Fruit fly (Drosophila melanogaster): ENCODE measurements around the gene Msp300.

Msp300 gene

dm6 chr2L:5229735-5230347 lies 129.2 kb downstream of the Msp300 start (continued):
- TF ChIP-seq Hmr (GFP tag; optimal IDR thresholded peaks at IDR 0.05) (no peak), CG13894 (tag; optimal IDR thresholded peaks at IDR 0.05) (peak; percentile 51), chinmo (GFP tag; IDR thresholded peaks at IDR 0.05; ENCODE audit: partially characterized antibody) (0 out of 4 replicates have a peak, but pooled peaks have one; percentile 60), eve (GFP tag; optimal IDR thresholded peaks at IDR 0.05) (peak in 1 of 2 experiments; percentile 44), CG12769 (tag; optimal IDR thresholded peaks at IDR 0.05) (peak; percentile 5), gcm (GFP tag; optimal IDR thresholded peaks at IDR 0.05) (no peak), unpg (GFP tag; optimal IDR thresholded peaks at IDR 0.05) (no peak), vvl (GFP tag; IDR thresholded peaks at IDR 0.05) (0 out of 2 replicates have a peak, but pooled peaks have one; percentile 36), Med (GFP tag) (peak; percentile 24), Sry-β (GFP tag; optimal IDR thresholded peaks at IDR 0.05) (no peak)

DNA sequence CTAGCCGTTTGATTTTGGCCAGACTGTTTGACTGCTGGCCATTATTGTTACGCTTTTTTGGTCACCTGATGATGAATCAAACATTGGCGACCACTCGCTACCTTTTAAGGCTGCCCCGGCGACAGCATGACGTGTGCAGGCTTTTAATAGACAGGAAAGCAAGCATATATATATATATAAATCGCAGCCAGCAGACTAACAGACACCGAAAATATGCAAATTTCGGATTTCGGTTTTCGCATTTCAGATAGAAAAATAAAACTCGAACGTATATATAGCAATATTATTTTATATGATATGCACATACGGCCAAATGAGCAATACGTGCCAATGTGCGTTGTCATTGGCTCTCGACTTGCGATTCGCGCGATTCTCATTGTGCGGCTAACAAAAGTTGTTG lies 130.1 kb downstream of the Msp300 start:
- TF ChIP-seq usp (GFP tag; optimal IDR thresholded peaks at IDR 0.05), result no peak
- peak; percentile 62 for TF ChIP-seq CG11504 (tag; optimal IDR thresholded peaks at IDR 0.05)
- TF ChIP-seq CG11560 (tag; IDR thresholded peaks at IDR 0.05), result no peak
- peak; percentile 54 for TF ChIP-seq Med (GFP tag)

DNA sequence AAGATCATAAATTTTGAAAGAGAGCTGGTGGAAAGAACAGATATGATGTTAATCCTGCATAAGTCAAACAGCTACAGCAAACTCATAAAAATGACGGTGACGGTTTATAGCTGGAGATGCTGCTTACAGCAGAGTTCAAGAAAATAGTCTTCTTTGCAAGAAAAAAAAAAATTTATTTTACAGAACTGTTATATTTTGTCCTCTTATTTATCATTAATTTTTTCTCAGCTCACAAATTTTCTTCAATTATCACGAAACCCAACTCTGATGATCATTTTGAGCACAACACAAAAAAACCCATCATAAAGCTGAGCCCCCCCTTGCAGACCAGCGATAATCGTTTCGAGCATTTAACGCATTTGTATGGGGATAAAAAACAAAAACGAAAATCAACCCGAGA lies 130.8 kb downstream of the Msp300 start:
- no peak for TF ChIP-seq Mes4 (GFP tag; optimal IDR thresholded peaks at IDR 0.05)
- 0 out of 3 replicates have a peak, but pooled peaks have one; percentile 11 for TF ChIP-seq CG17361 (GFP tag; IDR thresholded peaks at IDR 0.05)
- peak; percentile 15; the same call in 1 of the 2 replicates for TF ChIP-seq CG17328 (GFP tag; IDR thresholded peaks at IDR 0.05)
- peak; percentile 32; the same call in 1 of the 2 replicates for TF ChIP-seq Ptx1 (GFP tag; IDR thresholded peaks at IDR 0.05)
- peak; percentile 14 for TF ChIP-seq oc (tag; optimal IDR thresholded peaks at IDR 0.05)
- TF ChIP-seq lilli (GFP tag; optimal IDR thresholded peaks at IDR 0.05), result peak; percentile 14
- TF ChIP-seq CG4424 (GFP tag; optimal IDR thresholded peaks at IDR 0.05), result no peak
- TF ChIP-seq CG7745 (tag; optimal IDR thresholded peaks at IDR 0.05), result peak; percentile 49
- peak; percentile 48 for TF ChIP-seq gem (tag; optimal IDR thresholded peaks at IDR 0.05)
- TF ChIP-seq dmrt11E (tag; optimal IDR thresholded peaks at IDR 0.05), result peak; percentile 36
- peak; percentile 4 for TF ChIP-seq CG12391 (tag; optimal IDR thresholded peaks at IDR 0.05)
- peak; percentile 6 for TF ChIP-seq CG7839 (tag; optimal IDR thresholded peaks at IDR 0.05)
- peak; percentile 80 for TF ChIP-seq sens (GFP tag)
- peak; percentile 16 for TF ChIP-seq CG2678 (tag; optimal IDR thresholded peaks at IDR 0.05)
- TF ChIP-seq CG11696 (GFP tag; IDR thresholded peaks at IDR 0.05), result peak; percentile 83
- TF ChIP-seq Blimp-1 (GFP tag; optimal IDR thresholded peaks at IDR 0.05), result peak; percentile 13
- no peak for TF ChIP-seq E2f2 (GFP tag; IDR thresholded peaks at IDR 0.05)
- no peak for TF ChIP-seq Bdp1 (GFP tag; optimal IDR thresholded peaks at IDR 0.05)
- TF ChIP-seq CG10979 (tag; optimal IDR thresholded peaks at IDR 0.05), result peak; percentile 6
- peak; percentile 18 for TF ChIP-seq CG2712 (tag; optimal IDR thresholded peaks at IDR 0.05)
- TF ChIP-seq esg (GFP tag; conservative IDR thresholded peaks at IDR 0.05), result peak; percentile 33; the same call in 1 of the 2 replicates
- TF ChIP-seq CG12769 (tag; optimal IDR thresholded peaks at IDR 0.05), result no peak
- TF ChIP-seq eve (GFP tag; optimal IDR thresholded peaks at IDR 0.05), result peak in 1 of 2 experiments; percentile 73
- peak; percentile 25; the same call in 1 of the 2 replicates for TF ChIP-seq Xrp1 (GFP tag; IDR thresholded peaks at IDR 0.05)
- TF ChIP-seq Max (GFP tag; optimal IDR thresholded peaks at IDR 0.05), result no peak
- no peak for TF ChIP-seq fd102C (GFP tag; optimal IDR thresholded peaks at IDR 0.05)
- TF ChIP-seq hkb (optimal IDR thresholded peaks at IDR 0.05), result no peak
- peak; percentile 50; the same call in 1 of the 2 replicates for TF ChIP-seq hkb (GFP tag; IDR thresholded peaks at IDR 0.05)
- no peak for TF ChIP-seq CG17186 (GFP tag; optimal IDR thresholded peaks at IDR 0.05)
- TF ChIP-seq Oli (tag; optimal IDR thresholded peaks at IDR 0.05), result peak; percentile 12
- 0 out of 2 replicates have a peak, but pooled peaks have one; percentile 19 for TF ChIP-seq Ada2b (GFP tag; IDR thresholded peaks at IDR 0.05)
- 0 out of 2 replicates have a peak, but pooled peaks have one; percentile 31 for TF ChIP-seq H2.0 (GFP tag; IDR thresholded peaks at IDR 0.05)
- peak; percentile 33 for TF ChIP-seq CG18262 (tag; optimal IDR thresholded peaks at IDR 0.05)
- 0 out of 4 replicates have a peak, but pooled peaks have one; percentile 28 for TF ChIP-seq chinmo (GFP tag; IDR thresholded peaks at IDR 0.05; ENCODE audit: partially characterized antibody)
- peak; percentile 29 for TF ChIP-seq CG17829 (tag; optimal IDR thresholded peaks at IDR 0.05)
- peak; percentile 68 for TF ChIP-seq Med (GFP tag)

Measured in whole organism, embryonic.